Fruit fly (Drosophila melanogaster): ENCODE results near the gene prage.

DNA sequence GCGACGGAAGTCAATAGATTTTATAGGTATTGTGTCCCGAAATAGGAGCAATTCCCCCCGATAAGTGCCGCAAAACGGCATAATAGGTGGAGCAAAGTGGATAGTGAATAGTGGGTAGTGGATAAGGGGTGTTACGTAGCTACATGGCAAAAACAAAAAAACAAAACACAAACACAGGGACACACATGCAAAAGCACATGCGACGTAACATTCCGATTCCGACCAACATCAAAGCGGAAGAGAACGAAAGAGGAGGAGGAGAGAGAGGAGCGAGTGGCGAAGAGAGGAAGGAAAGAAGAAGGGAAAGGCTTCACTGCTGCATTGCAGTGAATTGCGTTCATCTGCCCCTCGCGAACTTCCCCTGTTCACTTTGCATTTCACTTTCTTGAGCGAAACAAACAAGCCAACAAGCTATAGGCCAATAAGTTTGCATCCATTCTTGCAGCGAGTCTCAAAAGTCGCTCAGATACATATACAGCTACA lies 869 bp downstream of the prage start:
- TF ChIP-seq psq (optimal IDR thresholded peaks at IDR 0.05) (no peak), h (optimal IDR thresholded peaks at IDR 0.05) (no peak), insv (optimal IDR thresholded peaks at IDR 0.05) (no peak)
